Fruit fly (Drosophila melanogaster): Measurements from ENCODE around the gene PTPMT1.

The PTPMT1 gene

DNA sequence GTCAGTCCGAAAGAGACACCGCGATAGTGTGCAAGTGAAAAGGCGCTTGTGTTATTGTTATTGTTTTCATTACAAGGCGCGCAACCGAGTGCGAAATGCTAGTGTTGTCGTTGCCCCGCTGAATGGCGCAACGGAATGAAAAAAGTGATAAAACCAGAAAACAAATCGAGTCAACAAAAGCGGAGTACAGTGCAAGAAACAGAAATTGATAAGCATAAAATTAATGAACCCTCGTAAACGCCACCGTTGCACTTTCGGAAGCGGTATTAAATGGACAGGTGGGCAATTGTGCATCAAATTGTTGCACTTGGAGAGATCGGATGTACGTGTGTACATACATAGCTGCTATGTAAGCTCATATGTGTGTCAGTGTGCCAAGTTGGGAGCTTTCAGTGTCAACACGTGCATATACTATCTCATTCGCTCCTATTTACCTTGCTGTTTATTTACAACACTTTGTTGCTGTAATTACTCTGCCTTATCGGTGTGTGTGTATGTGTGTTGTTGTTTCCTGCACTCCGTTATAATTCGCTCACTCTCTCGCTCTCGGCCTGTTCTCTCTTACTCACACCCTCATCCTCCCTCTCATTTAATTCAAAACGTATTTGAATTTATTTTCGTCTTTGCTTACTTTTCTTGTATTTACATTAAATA, 34.6 kb upstream of the PTPMT1 start (continued):
- no peak for TF ChIP-seq shn (GFP tag; optimal IDR thresholded peaks at IDR 0.05)
- TF ChIP-seq Sin3A (optimal IDR thresholded peaks at IDR 0.05): no peak
- TF ChIP-seq rib (GFP tag; IDR thresholded peaks at IDR 0.05): peak; percentile 3; the same call in 1 of the 2 replicates
- no peak for TF ChIP-seq CG2120 (GFP tag; optimal IDR thresholded peaks at IDR 0.05)
- TF ChIP-seq eyg (GFP tag; optimal IDR thresholded peaks at IDR 0.05): peak; percentile 75
- TF ChIP-seq Gsc (GFP tag; IDR thresholded peaks at IDR 0.05): no peak
- no peak for TF ChIP-seq esg (GFP tag; conservative IDR thresholded peaks at IDR 0.05)
- TF ChIP-seq al (GFP tag; IDR thresholded peaks at IDR 0.05): no peak
- TF ChIP-seq Optix (GFP tag; IDR thresholded peaks at IDR 0.05): peak; percentile 42; the same call in 1 of the 3 replicates
- no peak for TF ChIP-seq lov (optimal IDR thresholded peaks at IDR 0.05)
- no peak; the same call in 2 of the 3 replicates for TF ChIP-seq lov (GFP tag; IDR thresholded peaks at IDR 0.05)
- peak; percentile 68 for TF ChIP-seq CG2875 (GFP tag; optimal IDR thresholded peaks at IDR 0.05)
- no peak for TF ChIP-seq wdn (GFP tag; IDR thresholded peaks at IDR 0.05)
- no peak for TF ChIP-seq CG18619 (GFP tag; optimal IDR thresholded peaks at IDR 0.05)
- peak; percentile 43; the same call in 1 of the 2 replicates for TF ChIP-seq CG14441 (GFP tag; IDR thresholded peaks at IDR 0.05)
- no peak for TF ChIP-seq sob (GFP tag; IDR thresholded peaks at IDR 0.05)
- TF ChIP-seq CG3838 (GFP tag; optimal IDR thresholded peaks at IDR 0.05): no peak
- TF ChIP-seq Deaf1 (tag; optimal IDR thresholded peaks at IDR 0.05): no peak
- TF ChIP-seq CG13424 (tag; optimal IDR thresholded peaks at IDR 0.05): peak; percentile 27
- peak; percentile 52 for TF ChIP-seq CG8359 (GFP tag; optimal IDR thresholded peaks at IDR 0.05; ENCODE audit: borderline replicate concordance)
- TF ChIP-seq CG1792 (GFP tag; optimal IDR thresholded peaks at IDR 0.05): no peak
- TF ChIP-seq Fer1 (GFP tag; optimal IDR thresholded peaks at IDR 0.05): peak; percentile 80
- TF ChIP-seq Sox102F (GFP tag; optimal IDR thresholded peaks at IDR 0.05): peak; percentile 24
- peak; percentile 82; the same call in 1 of the 2 replicates for TF ChIP-seq HLH3B (GFP tag; IDR thresholded peaks at IDR 0.05)
- TF ChIP-seq D (optimal IDR thresholded peaks at IDR 0.05): no peak
- TF ChIP-seq D (GFP tag; optimal IDR thresholded peaks at IDR 0.05): peak; percentile 31
- peak; percentile 32 for TF ChIP-seq schlank (tag; optimal IDR thresholded peaks at IDR 0.05)
- no peak for TF ChIP-seq D19B (GFP tag; optimal IDR thresholded peaks at IDR 0.05)
- TF ChIP-seq CG31441 (GFP tag; IDR thresholded peaks at IDR 0.05): peak; percentile 34; the same call in 1 of the 2 replicates
- TF ChIP-seq ase (GFP tag; IDR thresholded peaks at IDR 0.05): peak; percentile 50; the same call in 1 of the 3 replicates
- peak; percentile 38; the same call in 1 of the 2 replicates for TF ChIP-seq seq (GFP tag; IDR thresholded peaks at IDR 0.05)
- TF ChIP-seq CG18476 (GFP tag; optimal IDR thresholded peaks at IDR 0.05): peak; percentile 37
- TF ChIP-seq CG15269 (tag; optimal IDR thresholded peaks at IDR 0.05): peak; percentile 2
- TF ChIP-seq MBD-R2 (GFP tag; IDR thresholded peaks at IDR 0.05): no peak
- TF ChIP-seq ssp (GFP tag; IDR thresholded peaks at IDR 0.05): no peak
- peak; percentile 51 for TF ChIP-seq CG12299 (tag; optimal IDR thresholded peaks at IDR 0.05)
- TF ChIP-seq Spps (tag; optimal IDR thresholded peaks at IDR 0.05): no peak
- TF ChIP-seq eve (GFP tag; optimal IDR thresholded peaks at IDR 0.05): peak in 1 of 2 experiments; percentile 85
- no peak for TF ChIP-seq E2f1 (GFP tag; IDR thresholded peaks at IDR 0.05)
- peak; percentile 61 for TF ChIP-seq CG33213 (GFP tag; optimal IDR thresholded peaks at IDR 0.05)
- TF ChIP-seq Dad (GFP tag; optimal IDR thresholded peaks at IDR 0.05): no peak
- no peak for TF ChIP-seq CG1647 (GFP tag; optimal IDR thresholded peaks at IDR 0.05)
- TF ChIP-seq pho (GFP tag; optimal IDR thresholded peaks at IDR 0.05): no peak
- TF ChIP-seq HLH4C (GFP tag; IDR thresholded peaks at IDR 0.05; ENCODE audit: partially characterized antibody): no peak
- TF ChIP-seq mld (GFP tag; IDR thresholded peaks at IDR 0.05; ENCODE audit: partially characterized antibody): no peak
- no peak for TF ChIP-seq Mrtf (GFP tag; IDR thresholded peaks at IDR 0.05)
- no peak for TF ChIP-seq CG43689 (GFP tag; IDR thresholded peaks at IDR 0.05)
- peak; percentile 4 for TF ChIP-seq ash1 (GFP tag; optimal IDR thresholded peaks at IDR 0.05)
- TF ChIP-seq CG13624 (GFP tag; optimal IDR thresholded peaks at IDR 0.05): no peak
- peak; percentile 52 for TF ChIP-seq Vsx1 (GFP tag; optimal IDR thresholded peaks at IDR 0.05)
- TF ChIP-seq ewg (GFP tag; optimal IDR thresholded peaks at IDR 0.05): no peak
